Fruit fly (Drosophila melanogaster): ENCODE measurements around the gene IFT46.
A peak's percentile ranks its signal among the peaks of the same experiment; 100 is the strongest.

The IFT46 gene

dm6 chr2L:18621357-18622211 lies 5.7 kb upstream of the IFT46 start (continued):
- TF ChIP-seq CG34224 (GFP tag; IDR thresholded peaks at IDR 0.05; ENCODE audit: partially characterized antibody) (no peak), CG10959 (GFP tag; IDR thresholded peaks at IDR 0.05) (0 out of 2 replicates have a peak, but pooled peaks have one; percentile 9), eve (GFP tag; optimal IDR thresholded peaks at IDR 0.05) (no peak), sqz (GFP tag; optimal IDR thresholded peaks at IDR 0.05) (peak; percentile 48), mirr (GFP tag; optimal IDR thresholded peaks at IDR 0.05) (peak; percentile 98), fd96Cb (tag; optimal IDR thresholded peaks at IDR 0.05) (peak; percentile 75), CG4328 (GFP tag; optimal IDR thresholded peaks at IDR 0.05) (peak; percentile 1), cas (GFP tag; IDR thresholded peaks at IDR 0.05) (peak; percentile 62; the same call in 1 of the 2 replicates), CG15011 (GFP tag; optimal IDR thresholded peaks at IDR 0.05) (peak; percentile 59), CG15269 (tag; optimal IDR thresholded peaks at IDR 0.05) (peak; percentile 86), CG12219 (GFP tag; optimal IDR thresholded peaks at IDR 0.05) (peak; percentile 48), Lim3 (GFP tag; IDR thresholded peaks at IDR 0.05) (peak; percentile 48; the same call in 1 of the 2 replicates), kni (GFP tag; optimal IDR thresholded peaks at IDR 0.05) (no peak), Stat92E (GFP tag; optimal IDR thresholded peaks at IDR 0.05) (no peak), gcm2 (GFP tag; optimal IDR thresholded peaks at IDR 0.05) (peak; percentile 64), CG10543 (GFP tag; optimal IDR thresholded peaks at IDR 0.05) (peak; percentile 85), otp (GFP tag; IDR thresholded peaks at IDR 0.05) (0 out of 3 replicates have a peak, but pooled peaks have one; percentile 26), en (GFP tag; optimal IDR thresholded peaks at IDR 0.05) (no peak), unpg (GFP tag; optimal IDR thresholded peaks at IDR 0.05) (peak; percentile 82), tx (GFP tag; optimal IDR thresholded peaks at IDR 0.05) (peak; percentile 7), CG4854 (GFP tag; optimal IDR thresholded peaks at IDR 0.05) (peak; percentile 56), ftz-f1 (GFP tag; optimal IDR thresholded peaks at IDR 0.05) (no peak), CG17802 (tag; optimal IDR thresholded peaks at IDR 0.05) (peak; percentile 2), CG12071 (GFP tag; optimal IDR thresholded peaks at IDR 0.05) (peak; percentile 60), al (GFP tag; IDR thresholded peaks at IDR 0.05) (peak; percentile 57), hkb (optimal IDR thresholded peaks at IDR 0.05) (no peak), hkb (GFP tag; IDR thresholded peaks at IDR 0.05) (peak; percentile 74), CG9609 (GFP tag; optimal IDR thresholded peaks at IDR 0.05) (peak; percentile 24), vfl (GFP tag; optimal IDR thresholded peaks at IDR 0.05) (peak; percentile 41), Taf1 (GFP tag; IDR thresholded peaks at IDR 0.05) (peak; percentile 63), lmd (GFP tag; IDR thresholded peaks at IDR 0.05) (peak; percentile 80), Hmx (GFP tag; optimal IDR thresholded peaks at IDR 0.05) (no peak), Chrac-16 (GFP tag; optimal IDR thresholded peaks at IDR 0.05) (peak; percentile 56), ham (GFP tag; IDR thresholded peaks at IDR 0.05) (0 out of 2 replicates have a peak, but pooled peaks have one; percentile 22), Drgx (GFP tag; IDR thresholded peaks at IDR 0.05) (peak; percentile 42; the same call in 1 of the 2 replicates), CG43689 (GFP tag; IDR thresholded peaks at IDR 0.05) (peak; percentile 21; the same call in 1 of the 2 replicates), CG4820 (GFP tag; optimal IDR thresholded peaks at IDR 0.05) (peak; percentile 72), ATbp (GFP tag; optimal IDR thresholded peaks at IDR 0.05) (peak; percentile 28), p53 (GFP tag; optimal IDR thresholded peaks at IDR 0.05) (no peak), CG7357 (GFP tag; IDR thresholded peaks at IDR 0.05) (peak; percentile 62; the same call in 2 of the 3 replicates), CG17568 (GFP tag; optimal IDR thresholded peaks at IDR 0.05) (peak; percentile 20), ems (GFP tag; optimal IDR thresholded peaks at IDR 0.05) (peak; percentile 43), CG17328 (GFP tag; IDR thresholded peaks at IDR 0.05) (peak; percentile 77), trem (tag; optimal IDR thresholded peaks at IDR 0.05) (peak; percentile 56), org-1 (GFP tag; optimal IDR thresholded peaks at IDR 0.05) (peak; percentile 50), CG8944 (GFP tag; optimal IDR thresholded peaks at IDR 0.05) (peak; percentile 3), CG4360 (GFP tag; IDR thresholded peaks at IDR 0.05) (no peak), CG8388 (GFP tag; optimal IDR thresholded peaks at IDR 0.05) (peak; percentile 75), fd64A (GFP tag; optimal IDR thresholded peaks at IDR 0.05) (no peak)
